Fruit fly (Drosophila melanogaster) whole organism, embryonic: ENCODE measurements around the gene Mlp84B.

Experiments used
- CG1024 ChIP-seq: fragments of 200-800 bp; sonication (Bioruptor generic); IDR thresholded peaks from 2 replicates; pipeline ENCODE4 v1.3.6; 2022; ENCODE audit warnings: missing biosample characterization, missing genetic modification characterization
- CG11085 ChIP-seq: fragments of 200-800 bp; sonication (Bioruptor generic); IDR thresholded peaks from 2 replicates; pipeline ENCODE4 v1.3.6; 2022; ENCODE audit warnings: missing biosample characterization, missing genetic modification characterization
- CG11247 ChIP-seq: fragments of 200-800 bp; sonication (Bioruptor generic); IDR thresholded peaks from 2 replicates; pipeline ENCODE4 v1.3.6; 2022; ENCODE audit warnings: missing biosample characterization, missing genetic modification characterization
- CG11456 ChIP-seq: fragments of 200-800 bp; sonication (Bioruptor generic); IDR thresholded peaks from 3 replicates; pipeline ENCODE4 v1.3.6; 2022; ENCODE audit warnings: missing biosample characterization, missing genetic modification characterization
- CG13287 ChIP-seq: fragments of 200-800 bp; sonication (Bioruptor generic); IDR thresholded peaks from 2 replicates; pipeline ENCODE4 v1.3.6; 2022; ENCODE audit warnings: missing biosample characterization, missing genetic modification characterization; ENCODE audit not compliant: partially characterized antibody
- CG14667 ChIP-seq: fragments of 200-800 bp; sonication (Bioruptor generic); IDR thresholded peaks from 2 replicates; pipeline ENCODE4 v1.3.6; 2022; ENCODE audit warnings: missing biosample characterization, missing genetic modification characterization
- CG17359 ChIP-seq: fragments of 200-800 bp; sonication (Bioruptor generic); optimal IDR thresholded peaks from 3 replicates; lab custom pipeline; 2018; ENCODE audit warnings: missing biosample characterization, mild to moderate bottlenecking, missing genetic modification characterization, moderate library complexity
- CG18599 ChIP-seq: fragments of 200-800 bp; sonication (Bioruptor generic); optimal IDR thresholded peaks from 3 replicates; lab custom pipeline; 2017; ENCODE audit warnings: missing biosample characterization, missing genetic modification characterization, mild to moderate bottlenecking, moderate library complexity, missing genetic modification reagents
- CG18619 ChIP-seq: fragments of 200-800 bp; sonication (Bioruptor generic); optimal IDR thresholded peaks from 3 replicates; lab custom pipeline; 2017; ENCODE audit warnings: missing biosample characterization, mild to moderate bottlenecking, missing genetic modification characterization
- CG2889 ChIP-seq: fragments of 200-800 bp; sonication (Bioruptor generic); IDR thresholded peaks from 3 replicates; pipeline ENCODE4 v1.3.6; 2022; ENCODE audit warnings: missing biosample characterization, missing genetic modification characterization
- CG4730 ChIP-seq: fragments of 200-800 bp; sonication (Bioruptor generic); IDR thresholded peaks from 2 replicates; pipeline ENCODE4 v1.3.6; 2022; ENCODE audit warnings: missing biosample characterization, missing genetic modification characterization
- CG6813 ChIP-seq: fragments of 200-800 bp; sonication (Bioruptor generic); optimal IDR thresholded peaks from 2 replicates; lab custom pipeline; 2017; ENCODE audit warnings: missing biosample characterization, missing genetic modification characterization, mild to moderate bottlenecking, moderate library complexity, missing genetic modification reagents
- CG7357 ChIP-seq: fragments of 200-800 bp; sonication (Bioruptor generic); IDR thresholded peaks from 3 replicates; pipeline ENCODE4 v1.3.6; 2022; ENCODE audit warnings: missing biosample characterization, missing genetic modification characterization
- CG8281 ChIP-seq: fragments of 200-800 bp; sonication (Bioruptor generic); optimal IDR thresholded peaks from 2 replicates; lab custom pipeline; 2018; ENCODE audit warnings: missing biosample characterization, mild to moderate bottlenecking, missing genetic modification characterization, moderate library complexity
- CG8924 ChIP-seq: fragments of 200-800 bp; optimal IDR thresholded peaks from 3 replicates; lab custom pipeline; 2019; ENCODE audit warnings: missing biosample characterization, mild to moderate bottlenecking, missing genetic modification characterization, moderate library complexity
- Chrac-16 ChIP-seq: fragments of 200-800 bp; sonication (Bioruptor generic); optimal IDR thresholded peaks from 3 replicates; lab custom pipeline; 2016; ENCODE audit warnings: missing biosample characterization, missing genetic modification characterization
- D ChIP-seq, 2 experiments: fragments of 200-800 bp in 1 of 2; fragments of >200 bp in 1 of 2; sonication (Bioruptor generic) in 1 of 2; optimal IDR thresholded peaks; 2 replicates in 1 of 2; 3 replicates in 1 of 2; lab custom pipeline; 2017; ENCODE audit warnings: mild to moderate bottlenecking in 1 of 2, missing biosample characterization in 1 of 2, missing genetic modification characterization in 1 of 2, missing genetic modification reagents in 1 of 2
- D19B ChIP-seq: fragments of 200-800 bp; sonication (Bioruptor generic); optimal IDR thresholded peaks from 2 replicates; lab custom pipeline; 2017; ENCODE audit warnings: missing biosample characterization, mild to moderate bottlenecking, missing genetic modification characterization
- Elba2 ChIP-seq: fragments of 200-800 bp; sonication (Bioruptor generic); optimal IDR thresholded peaks from 3 replicates; lab custom pipeline; 2016; ENCODE audit warnings: missing biosample characterization, missing genetic modification characterization
- Hmr ChIP-seq: fragments of 200-800 bp; sonication (Bioruptor generic); optimal IDR thresholded peaks from 3 replicates; lab custom pipeline; 2017; ENCODE audit warnings: mild to moderate bottlenecking, missing biosample characterization, missing genetic modification reagents, missing genetic modification characterization
- Lim3 ChIP-seq: fragments of 200-800 bp; sonication (Bioruptor generic); IDR thresholded peaks from 2 replicates; pipeline ENCODE4 v1.3.6; 2022; ENCODE audit warnings: missing biosample characterization, missing genetic modification characterization
- Mad ChIP-seq: fragments of 200-800 bp; sonication (Bioruptor generic); optimal IDR thresholded peaks from 2 replicates; lab custom pipeline; 2016; ENCODE audit warnings: missing biosample characterization, missing genetic modification characterization
- Mes4 ChIP-seq: fragments of 200-800 bp; sonication (Bioruptor generic); optimal IDR thresholded peaks from 2 replicates; lab custom pipeline; 2016; ENCODE audit warnings: missing biosample characterization, missing genetic modification characterization
- NC2β ChIP-seq: fragments of 200-800 bp; sonication (Bioruptor generic); optimal IDR thresholded peaks from 2 replicates; lab custom pipeline; 2016; ENCODE audit warnings: missing biosample characterization, missing genetic modification characterization
- Nf-YA ChIP-seq: fragments of 200-800 bp; sonication (Bioruptor generic); IDR thresholded peaks from 2 replicates; pipeline ENCODE4 v1.3.6; 2022; ENCODE audit warnings: missing biosample characterization, missing genetic modification characterization
- Oaz ChIP-seq: fragments of 200-800 bp; sonication (Bioruptor generic); IDR thresholded peaks from 2 replicates; pipeline ENCODE4 v1.3.6; 2022; ENCODE audit warnings: missing biosample characterization, missing genetic modification characterization
- Sin3A ChIP-seq: fragments of >200 bp; optimal IDR thresholded peaks from 2 replicates; lab custom pipeline; 2018
- Taf1 ChIP-seq: fragments of 200-800 bp; sonication (Bioruptor generic); IDR thresholded peaks from 2 replicates; pipeline ENCODE4 v1.3.6; 2022; ENCODE audit warnings: missing biosample characterization, missing genetic modification characterization
- ase ChIP-seq: fragments of 200-800 bp; sonication (Bioruptor generic); IDR thresholded peaks from 3 replicates; pipeline ENCODE4 v1.3.6; 2022; ENCODE audit warnings: missing biosample characterization, missing genetic modification characterization
- ash1 ChIP-seq: fragments of 200-800 bp; sonication (Bioruptor generic); optimal IDR thresholded peaks from 2 replicates; lab custom pipeline; 2018; ENCODE audit warnings: missing biosample characterization, mild to moderate bottlenecking, missing genetic modification characterization
- bcd ChIP-seq: fragments of 200-800 bp; sonication (Bioruptor generic); optimal IDR thresholded peaks from 2 replicates; lab custom pipeline; 2017; ENCODE audit warnings: missing biosample characterization, mild to moderate bottlenecking, missing genetic modification characterization
- btn ChIP-seq: fragments of 200-800 bp; sonication (Bioruptor generic); optimal IDR thresholded peaks from 2 replicates; lab custom pipeline; 2016; ENCODE audit warnings: missing biosample characterization, missing genetic modification characterization
- cas ChIP-seq: fragments of 200-800 bp; sonication (Bioruptor generic); IDR thresholded peaks from 2 replicates; pipeline ENCODE4 v1.3.6; 2022; ENCODE audit warnings: missing biosample characterization, missing genetic modification characterization
- exex ChIP-seq: fragments of 200-800 bp; sonication (Bioruptor generic); optimal IDR thresholded peaks from 4 replicates; lab custom pipeline; 2018; ENCODE audit warnings: missing biosample characterization, mild to moderate bottlenecking, missing genetic modification characterization, moderate library complexity
- eyg ChIP-seq: fragments of 200-800 bp; sonication (Bioruptor generic); optimal IDR thresholded peaks from 3 replicates; lab custom pipeline; 2016; ENCODE audit warnings: missing biosample characterization, missing genetic modification characterization
- fd96Cb ChIP-seq: fragments of 200-800 bp; sonication (Bioruptor generic); optimal IDR thresholded peaks from 2 replicates; lab custom pipeline; 2018; ENCODE audit warnings: missing biosample characterization, mild to moderate bottlenecking, missing genetic modification characterization, moderate library complexity
- grn ChIP-seq: fragments of 200-800 bp; sonication (Bioruptor generic); optimal IDR thresholded peaks from 3 replicates; lab custom pipeline; 2017; ENCODE audit warnings: missing biosample characterization, missing genetic modification characterization
- hbn ChIP-seq: fragments of 200-800 bp; sonication (Bioruptor generic); IDR thresholded peaks from 2 replicates; pipeline ENCODE4 v1.3.6; 2022; ENCODE audit warnings: missing biosample characterization, missing genetic modification characterization; ENCODE audit not compliant: partially characterized antibody
- jigr1 ChIP-seq: fragments of 200-800 bp; sonication (Bioruptor generic); IDR thresholded peaks from 3 replicates; pipeline ENCODE4 v1.3.6; 2022; ENCODE audit warnings: missing biosample characterization, missing genetic modification characterization
- mam ChIP-seq: fragments of 200-800 bp; sonication (Bioruptor generic); optimal IDR thresholded peaks from 3 replicates; lab custom pipeline; 2016; ENCODE audit warnings: missing biosample characterization, missing genetic modification characterization
- mld ChIP-seq: fragments of 200-800 bp; sonication (Bioruptor generic); IDR thresholded peaks from 3 replicates; pipeline ENCODE4 v1.3.6; 2022; ENCODE audit warnings: missing biosample characterization, missing genetic modification characterization; ENCODE audit not compliant: partially characterized antibody
- odd ChIP-seq: fragments of 200-800 bp; sonication (Bioruptor generic); optimal IDR thresholded peaks from 2 replicates; lab custom pipeline; 2017; ENCODE audit warnings: missing biosample characterization, mild to moderate bottlenecking, missing genetic modification characterization
- pb ChIP-seq: fragments of 200-800 bp; sonication (Bioruptor generic); optimal IDR thresholded peaks from 3 replicates; lab custom pipeline; 2016; ENCODE audit warnings: missing biosample characterization, missing genetic modification characterization
- pros ChIP-seq: fragments of 200-800 bp; sonication (Bioruptor generic); optimal IDR thresholded peaks from 3 replicates; lab custom pipeline; 2019; ENCODE audit warnings: missing biosample characterization, mild to moderate bottlenecking, missing genetic modification characterization, moderate library complexity
- run ChIP-seq: fragments of 200-800 bp; sonication (Bioruptor generic); optimal IDR thresholded peaks from 3 replicates; lab custom pipeline; 2018; ENCODE audit warnings: missing biosample characterization, mild to moderate bottlenecking, missing genetic modification characterization
- sima ChIP-seq: fragments of 200-800 bp; sonication (Bioruptor generic); optimal IDR thresholded peaks from 2 replicates; lab custom pipeline; 2016; ENCODE audit warnings: missing biosample characterization, missing genetic modification characterization
- slp2 ChIP-seq: fragments of 200-800 bp; sonication (Bioruptor generic); optimal IDR thresholded peaks from 2 replicates; lab custom pipeline; 2016; ENCODE audit warnings: missing biosample characterization, missing genetic modification characterization
- tap ChIP-seq: fragments of 200-800 bp; optimal IDR thresholded peaks from 3 replicates; lab custom pipeline; 2019; ENCODE audit warnings: missing biosample characterization, mild to moderate bottlenecking, missing genetic modification characterization, moderate library complexity
- unpg ChIP-seq: fragments of 200-800 bp; sonication (Bioruptor generic); optimal IDR thresholded peaks from 3 replicates; lab custom pipeline; 2018; ENCODE audit warnings: missing biosample characterization, mild to moderate bottlenecking, missing genetic modification characterization, moderate library complexity
- zen ChIP-seq: fragments of 200-800 bp; sonication (Bioruptor generic); optimal IDR thresholded peaks from 3 replicates; lab custom pipeline; 2018; ENCODE audit warnings: missing biosample characterization, mild to moderate bottlenecking, missing genetic modification characterization, moderate library complexity

Gene Mlp84B

DNA sequence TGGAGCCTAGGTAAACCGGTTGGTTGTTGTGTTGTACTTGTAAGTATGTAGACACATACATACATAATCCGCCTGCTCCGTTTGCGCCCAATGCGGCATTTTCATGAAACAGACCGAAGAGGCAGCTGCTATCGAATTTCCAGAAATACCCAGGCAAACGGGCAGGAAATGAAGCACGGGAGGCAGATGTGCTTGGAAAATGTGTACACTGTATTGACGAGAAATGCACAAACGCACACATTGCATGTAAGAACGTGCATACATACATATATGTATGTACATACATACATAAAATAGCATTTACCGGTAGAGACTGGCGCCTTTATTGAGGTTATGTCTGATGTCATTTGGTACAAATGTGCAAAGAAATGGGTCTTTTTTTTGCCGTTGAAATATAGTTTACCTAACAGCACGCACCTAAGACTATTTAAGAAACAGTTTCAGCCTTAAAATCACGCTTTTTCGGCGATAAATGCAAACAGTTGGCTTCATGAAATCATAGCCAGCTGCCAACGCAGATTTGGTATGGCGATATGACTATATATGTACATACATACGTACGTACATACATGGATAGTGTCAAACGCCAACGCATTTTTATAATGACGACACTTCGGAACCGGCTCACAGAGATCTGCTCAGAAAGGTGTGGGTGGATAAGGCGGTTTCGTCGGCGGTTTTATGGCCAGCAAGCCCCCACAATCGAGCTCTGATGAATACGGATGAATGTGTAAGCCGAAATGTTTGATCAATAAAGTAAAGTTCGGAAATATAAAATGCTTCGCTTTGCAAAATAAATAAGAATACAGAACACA, 27.8 kb downstream of the Mlp84B start (continued):
- TF ChIP-seq btn (GFP tag; lab: Kevin White, UChicago), result no peak
- TF ChIP-seq pb, result no peak
- TF ChIP-seq Nf-YA (GFP tag; lab: Robert Waterston, UW), result no peak
- TF ChIP-seq CG14667 (GFP tag; lab: Robert Waterston, UW), result no peak
- peak; percentile 93 for TF ChIP-seq D (optimal IDR thresholded peaks at IDR 0.05; lab: Kevin White, UChicago)
- TF ChIP-seq D (GFP tag; optimal IDR thresholded peaks at IDR 0.05; lab: Kevin White, UChicago), result no peak
- no peak for TF ChIP-seq fd96Cb (tag; lab: Kevin White, UChicago)
- no peak for TF ChIP-seq hbn (GFP tag; lab: Robert Waterston, UW)
- no peak for TF ChIP-seq slp2 (GFP tag; lab: Kevin White, UChicago)
- TF ChIP-seq Lim3 (GFP tag; lab: Robert Waterston, UW), result no peak
- TF ChIP-seq CG13287, result no peak
- no peak for TF ChIP-seq Oaz (GFP tag; lab: Robert Waterston, UW)
- TF ChIP-seq Mes4, result no peak
- no peak for TF ChIP-seq CG8281 (tag; lab: Kevin White, UChicago)
- no peak for TF ChIP-seq CG11247
- no peak for TF ChIP-seq run (tag; lab: Kevin White, UChicago)
- no peak for TF ChIP-seq pros (GFP tag; lab: Kevin White, UChicago)
- TF ChIP-seq CG4730, result no peak
- TF ChIP-seq grn (GFP tag; lab: Kevin White, UChicago), result peak; percentile 70
- TF ChIP-seq eyg (GFP tag; lab: Kevin White, UChicago), result no peak
- TF ChIP-seq ash1 (GFP tag; lab: Kevin White, UChicago), result no peak
- TF ChIP-seq CG18599 (GFP tag; lab: Kevin White, UChicago), result no peak
- no peak for TF ChIP-seq cas (GFP tag; lab: Robert Waterston, UW)
- no peak for TF ChIP-seq Taf1 (GFP tag; lab: Robert Waterston, UW)
- TF ChIP-seq D19B (GFP tag; lab: Kevin White, UChicago), result no peak
- no peak for TF ChIP-seq bcd
- no peak for TF ChIP-seq CG2889 (GFP tag; lab: Robert Waterston, UW)
- no peak for TF ChIP-seq NC2β (GFP tag; lab: Kevin White, UChicago)
- TF ChIP-seq odd, result no peak
- TF ChIP-seq tap (tag; lab: Kevin White, UChicago), result peak; percentile 15
- TF ChIP-seq CG1024 (GFP tag; lab: Robert Waterston, UW), result no peak
- no peak for TF ChIP-seq Elba2
- TF ChIP-seq CG18619, result no peak
- TF ChIP-seq ase, result no peak
- TF ChIP-seq mld (GFP tag; lab: Robert Waterston, UW), result no peak
- TF ChIP-seq Sin3A (lab: Kevin White, UChicago), result no peak
- TF ChIP-seq mam (GFP tag; lab: Kevin White, UChicago), result no peak
- no peak for TF ChIP-seq zen (tag; lab: Kevin White, UChicago)
- TF ChIP-seq sima (GFP tag; lab: Kevin White, UChicago), result no peak
- no peak for TF ChIP-seq Hmr (GFP tag; lab: Kevin White, UChicago)
- TF ChIP-seq CG11456, result no peak
- no peak for TF ChIP-seq exex (tag; lab: Kevin White, UChicago)
- no peak for TF ChIP-seq Mad (GFP tag; lab: Kevin White, UChicago)
- TF ChIP-seq jigr1, result no peak
- TF ChIP-seq CG7357 (GFP tag; lab: Robert Waterston, UW), result no peak
- TF ChIP-seq unpg, result no peak
- no peak for TF ChIP-seq CG17359 (tag; lab: Kevin White, UChicago)
- TF ChIP-seq CG8924 (tag; lab: Kevin White, UChicago), result no peak
- no peak for TF ChIP-seq CG11085 (GFP tag; lab: Robert Waterston, UW)
- TF ChIP-seq CG6813 (GFP tag; lab: Kevin White, UChicago), result no peak
- no peak for TF ChIP-seq Chrac-16 (GFP tag; lab: Kevin White, UChicago)
